Worm (Caenorhabditis elegans) whole organism, midembryonic: ENCODE data around the gene srab-6.
A peak's percentile ranks its signal among the peaks of the same experiment; 100 is the strongest.

Experiments used
- T22C8.4 ChIP-seq: fragments of 200-800 bp; sonication (Bioruptor generic); IDR thresholded peaks from 2 replicates; pipeline ENCODE4 v1.3.6; 2022; ENCODE audit warnings: missing genetic modification characterization, missing compliant biosample characterization
- cog-1 ChIP-seq: sonication (generic microtip); optimal IDR thresholded peaks from 2 replicates; lab custom pipeline; 2016; ENCODE audit warnings: missing genetic modification characterization, missing compliant biosample characterization
- flt-1 ChIP-seq: fragments of 200-800 bp; sonication (Bioruptor generic); IDR thresholded peaks from 2 replicates; pipeline ENCODE4 v1.3.6; 2022; ENCODE audit warnings: missing genetic modification characterization, missing compliant biosample characterization
- klf-2 ChIP-seq: fragments of 200-800 bp; sonication (Bioruptor generic); conservative IDR thresholded peaks from 2 replicates; pipeline ENCODE4 v1.3.6; 2022; ENCODE audit warnings: missing genetic modification reagents, missing genetic modification characterization, missing compliant biosample characterization
- med-1 ChIP-seq: sonication (generic microtip); optimal IDR thresholded peaks from 2 replicates; lab custom pipeline; 2017; ENCODE audit warnings: missing genetic modification characterization, mild to moderate bottlenecking, missing compliant biosample characterization, antibody characterized with exemption, missing genetic modification reagents; ENCODE audit not compliant: insufficient read depth
- ref-1 ChIP-seq: fragments of 200-800 bp; sonication (Bioruptor generic); conservative IDR thresholded peaks from 2 replicates; pipeline ENCODE4 v1.3.6; 2022; ENCODE audit warnings: missing genetic modification reagents, missing genetic modification characterization, missing compliant biosample characterization
- tab-1 ChIP-seq: fragments of 200-800 bp; sonication (Bioruptor generic); IDR thresholded peaks from 2 replicates; pipeline ENCODE4 v1.3.6; 2022; ENCODE audit warnings: missing genetic modification characterization, missing compliant biosample characterization
- ztf-23 ChIP-seq: fragments of 200-800 bp; sonication (Bioruptor generic); IDR thresholded peaks from 2 replicates; pipeline ENCODE4 v1.3.6; 2022; ENCODE audit warnings: missing genetic modification reagents, missing genetic modification characterization, missing compliant biosample characterization
- ztf-29 ChIP-seq: fragments of 200-800 bp; sonication (Bioruptor generic); IDR thresholded peaks from 2 replicates; pipeline ENCODE4 v1.3.6; 2022; ENCODE audit warnings: missing genetic modification reagents, missing genetic modification characterization, missing compliant biosample characterization

Gene srab-6

ce11 chrV:3155072-3155471 lies 3.3 kb upstream of the srab-6 start, which contains the start of gene srab-7:
srab-7 (minus strand) TSS chrV:3155172.
- TF ChIP-seq cog-1 (tag; lab: Kevin White, UChicago) (no peak), ref-1 (GFP tag; lab: Robert Waterston, UW) (no peak), ztf-23 (GFP tag; lab: Robert Waterston, UW) (no peak), flt-1 (GFP tag; lab: Robert Waterston, UW) (no peak), med-1 (GFP tag; lab: Kevin White, UChicago) (no peak), ztf-29 (GFP tag; lab: Robert Waterston, UW) (no peak), T22C8.4 (GFP tag; lab: Robert Waterston, UW) (no peak), tab-1 (GFP tag; lab: Robert Waterston, UW) (no peak), klf-2 (no peak)

- TF ChIP-seq ztf-29 (GFP tag; lab: Robert Waterston, UW), result no peak
Observed at ce11 chrV:3149910-3150428, 1.8 kb downstream of the srab-6 start.

- no peak for TF ChIP-seq T22C8.4 (GFP tag; lab: Robert Waterston, UW)
- TF ChIP-seq tab-1 (GFP tag; lab: Robert Waterston, UW), result no peak
- TF ChIP-seq cog-1 (tag; lab: Kevin White, UChicago), result no peak
- no peak for TF ChIP-seq klf-2
- no peak for TF ChIP-seq flt-1 (GFP tag; lab: Robert Waterston, UW)
- no peak for TF ChIP-seq ztf-23 (GFP tag; lab: Robert Waterston, UW)
- no peak for TF ChIP-seq ref-1 (GFP tag; lab: Robert Waterston, UW)
- TF ChIP-seq ztf-29 (GFP tag; lab: Robert Waterston, UW), result no peak
- no peak for TF ChIP-seq med-1 (GFP tag; lab: Kevin White, UChicago)
Observed at ce11 chrV:3146932-3147331, 4.8 kb downstream of the srab-6 start, which contains the start of gene srab-11. srab-11 (minus strand) TSS chrV:3147032.

- TF ChIP-seq ztf-23 (GFP tag; lab: Robert Waterston, UW), result no peak
- 0 out of 2 replicates have a peak, but pooled peaks have one; percentile 37 for TF ChIP-seq tab-1 (GFP tag; lab: Robert Waterston, UW)
- TF ChIP-seq ref-1 (GFP tag; lab: Robert Waterston, UW), result no peak
- TF ChIP-seq cog-1 (tag; lab: Kevin White, UChicago), result no peak
Observed at ce11 chrV:3145241-3145640, 6.5 kb downstream of the srab-6 start.

ce11 chrV:3144494-3144893 lies 7.3 kb downstream of the srab-6 start, which contains the start of gene srab-10:
srab-10 (minus strand) TSS chrV:3144594.
- TF ChIP-seq ref-1 (GFP tag; lab: Robert Waterston, UW), result no peak
- TF ChIP-seq flt-1 (GFP tag; lab: Robert Waterston, UW), result no peak
- TF ChIP-seq ztf-23 (GFP tag; lab: Robert Waterston, UW), result no peak
- no peak for TF ChIP-seq cog-1 (tag; lab: Kevin White, UChicago)
- no peak for TF ChIP-seq med-1 (GFP tag; lab: Kevin White, UChicago)
- no peak for TF ChIP-seq tab-1 (GFP tag; lab: Robert Waterston, UW)
- TF ChIP-seq T22C8.4 (GFP tag; lab: Robert Waterston, UW), result no peak
- TF ChIP-seq klf-2, result no peak
- TF ChIP-seq ztf-29 (GFP tag; lab: Robert Waterston, UW), result no peak

DNA sequence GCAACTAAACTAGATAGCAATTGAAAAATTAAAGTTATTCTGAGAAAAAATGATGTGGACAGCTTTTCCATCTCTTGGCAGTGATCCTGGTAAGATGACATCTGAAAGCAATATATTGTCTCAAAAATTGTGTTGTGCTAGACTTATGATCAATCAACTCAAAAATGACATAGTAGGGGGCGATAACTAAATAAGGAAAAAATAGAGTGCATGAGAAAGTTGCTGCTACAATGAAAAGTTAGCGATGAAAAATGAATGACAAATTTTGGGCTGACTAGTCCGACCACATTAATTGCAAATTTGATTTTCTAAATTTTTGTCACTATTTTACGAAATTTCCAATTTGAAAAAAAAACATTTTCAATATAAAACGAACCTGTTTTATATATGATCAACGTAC lies 10.6 kb downstream of the srab-6 start, which contains the start of gene srab-9:
Gene srab-9, minus strand, starts transcription at position 101 of the 400 bp plus-strand sequence.
- TF ChIP-seq T22C8.4 (GFP tag; lab: Robert Waterston, UW) (no peak), klf-2 (no peak), ref-1 (GFP tag; lab: Robert Waterston, UW) (no peak), ztf-29 (GFP tag; lab: Robert Waterston, UW) (no peak), flt-1 (GFP tag; lab: Robert Waterston, UW) (no peak), ztf-23 (GFP tag; lab: Robert Waterston, UW) (no peak), cog-1 (tag; lab: Kevin White, UChicago) (no peak), med-1 (GFP tag; lab: Kevin White, UChicago) (no peak), tab-1 (GFP tag; lab: Robert Waterston, UW) (no peak)

ce11 chrV:3138488-3138887 lies 13.3 kb downstream of the srab-6 start, which contains the start of the genes irld-3 and F02C9.1:
irld-3 (minus strand) TSS chrV:3138588.
F02C9.1 (plus strand) TSS chrV:3138703.
- TF ChIP-seq ztf-29 (GFP tag; lab: Robert Waterston, UW), result no peak

DNA sequence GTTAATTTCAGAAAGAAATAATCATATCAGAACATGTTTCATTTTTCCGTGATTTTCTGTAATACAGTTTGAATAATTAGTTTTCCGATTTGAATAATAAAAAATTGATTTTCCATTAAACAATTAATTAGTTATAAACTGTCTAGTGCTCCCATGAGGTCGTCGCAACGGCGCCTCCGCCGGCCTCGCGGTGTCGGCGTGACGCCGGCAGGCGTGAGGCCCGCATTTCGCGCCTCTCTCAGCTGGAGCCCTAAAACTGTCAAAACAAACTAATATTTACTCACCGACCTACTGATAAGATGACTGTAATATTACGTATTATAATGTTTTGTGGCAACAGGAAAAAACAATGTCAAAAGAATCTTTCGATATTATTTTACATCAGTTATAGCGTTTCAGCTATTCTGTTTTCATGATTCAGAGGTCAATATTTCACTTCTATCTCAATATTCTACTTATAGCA lies 18.4 kb downstream of the srab-6 start, which contains the start of gene F02C9.2:
Gene F02C9.2, plus strand, starts transcription at position 413 of the 463 bp plus-strand sequence.
- no peak for TF ChIP-seq ref-1 (GFP tag; lab: Robert Waterston, UW)
- TF ChIP-seq cog-1 (tag; lab: Kevin White, UChicago), result no peak
- TF ChIP-seq T22C8.4 (GFP tag; lab: Robert Waterston, UW), result no peak
- no peak for TF ChIP-seq flt-1 (GFP tag; lab: Robert Waterston, UW)
- no peak for TF ChIP-seq ztf-23 (GFP tag; lab: Robert Waterston, UW)
- TF ChIP-seq tab-1 (GFP tag; lab: Robert Waterston, UW), result no peak

DNA sequence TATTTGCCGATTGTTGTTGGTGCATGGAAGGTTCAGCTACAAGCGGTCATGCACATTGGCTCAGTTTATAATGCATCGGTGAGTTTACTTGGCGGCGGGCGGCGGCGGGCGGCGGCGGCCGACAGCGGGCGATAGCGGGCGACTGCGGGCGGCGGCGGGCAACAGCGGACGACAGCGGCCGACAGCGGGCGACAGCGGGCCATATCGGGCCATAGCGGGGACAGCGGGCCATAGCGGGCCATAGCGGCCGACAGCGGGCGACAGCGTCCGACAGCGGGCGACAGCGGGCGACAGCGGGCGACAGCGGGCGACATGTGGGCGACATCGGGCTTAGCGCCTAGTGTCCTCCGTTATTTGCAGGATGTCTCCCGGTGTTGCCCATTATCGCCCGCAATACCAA lies 19.6 kb downstream of the srab-6 start:
- peak; percentile 48; the same call in 1 of the 2 replicates for TF ChIP-seq flt-1 (GFP tag; lab: Robert Waterston, UW)
- TF ChIP-seq T22C8.4 (GFP tag; lab: Robert Waterston, UW), result no peak

DNA sequence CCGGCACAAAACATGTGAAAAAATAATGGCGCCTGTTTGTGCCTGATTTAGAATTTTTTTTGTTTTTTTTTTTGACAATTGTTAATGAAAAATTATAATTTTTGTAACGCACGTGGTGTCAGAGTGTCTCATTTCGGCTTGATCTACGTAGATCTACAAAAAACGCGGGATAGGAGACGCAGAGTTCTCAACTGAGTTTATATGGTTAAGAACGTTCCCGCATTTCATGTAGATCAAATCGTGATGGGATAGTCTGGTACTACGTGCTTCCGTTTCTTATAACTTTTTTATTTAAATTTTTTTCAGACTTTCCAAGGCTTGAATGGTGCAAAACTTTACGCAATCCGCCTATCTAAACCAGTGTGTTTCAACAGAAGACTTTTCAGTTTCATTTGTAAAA lies 23.0 kb downstream of the srab-6 start, which contains the start of gene tat-6:
Gene tat-6, plus strand, starts transcription at position 301 of the 400 bp plus-strand sequence.
- no peak for TF ChIP-seq klf-2
- no peak for TF ChIP-seq ref-1 (GFP tag; lab: Robert Waterston, UW)
